Worm (Caenorhabditis elegans) whole organism, L4 larva: Measurements from ENCODE around the gene sru-2.
A peak's percentile ranks its signal among the peaks of the same experiment; 100 is the strongest.

Experiments used
- F49E8.2 ChIP-seq: sonication (generic microtip); optimal IDR thresholded peaks from 2 replicates; lab custom pipeline; 2016; ENCODE audit warnings: missing compliant biosample characterization, mild to moderate bottlenecking, missing genetic modification characterization, borderline replicate concordance
- R02D3.7 ChIP-seq: fragments of 150-350 bp; sonication (generic microtip); optimal IDR thresholded peaks from 3 replicates; lab custom pipeline; 2014; ENCODE audit warnings: missing biosample characterization, missing genetic modification characterization
- T20F7.1 ChIP-seq: fragments of 200-800 bp; sonication (Bioruptor generic); optimal IDR thresholded peaks from 2 replicates; lab custom pipeline; 2018; ENCODE audit warnings: mild to moderate bottlenecking, missing genetic modification characterization, missing compliant biosample characterization
- T26A8.4 ChIP-seq: fragments of 200-800 bp; sonication (Bioruptor generic); IDR thresholded peaks from 2 replicates; pipeline ENCODE4 v1.3.6; 2022; ENCODE audit warnings: missing genetic modification characterization, missing compliant biosample characterization
- Y75B8A.6 ChIP-seq: fragments of 200-800 bp; sonication (Bioruptor generic); IDR thresholded peaks from 2 replicates; pipeline ENCODE4 v1.3.6; 2022; ENCODE audit warnings: missing genetic modification reagents, missing genetic modification characterization, missing compliant biosample characterization
- ZK337.2 ChIP-seq: fragments of 200-800 bp; sonication (Bioruptor generic); IDR thresholded peaks from 2 replicates; pipeline ENCODE4 v1.3.6; 2022; ENCODE audit warnings: missing genetic modification reagents, missing genetic modification characterization, missing compliant biosample characterization
- arid-1 ChIP-seq: fragments of 200-800 bp; sonication (Bioruptor generic); conservative IDR thresholded peaks from 2 replicates; pipeline ENCODE4 v1.3.6; 2022; ENCODE audit warnings: missing genetic modification reagents, missing genetic modification characterization, missing compliant biosample characterization
- ceh-20 ChIP-seq: fragments of 200-800 bp; sonication (Bioruptor generic); IDR thresholded peaks from 2 replicates; pipeline ENCODE4 v1.3.6; 2022; ENCODE audit warnings: missing genetic modification reagents, missing genetic modification characterization, missing compliant biosample characterization
- daf-16 ChIP-seq, 3 experiments: sonication (generic microtip); optimal IDR thresholded peaks; 2 replicates each; lab custom pipeline; 2016 to 2017; ENCODE audit warnings: missing genetic modification characterization in 3 of 3, missing genetic modification reagents in 3 of 3, mild to moderate bottlenecking in 2 of 3, missing compliant biosample characterization in 2 of 3, missing biosample characterization in 1 of 3, moderate library complexity in 1 of 3
- daf-19 ChIP-seq: fragments of 200-800 bp; sonication (Bioruptor generic); conservative IDR thresholded peaks from 2 replicates; pipeline ENCODE4 v1.3.6; 2022; ENCODE audit warnings: missing genetic modification characterization, missing compliant biosample characterization
- dmd-6 ChIP-seq: fragments of 200-800 bp; sonication (Bioruptor generic); IDR thresholded peaks from 2 replicates; pipeline ENCODE4 v1.3.6; 2022; ENCODE audit warnings: missing genetic modification reagents, missing genetic modification characterization, missing compliant biosample characterization
- dmd-8 ChIP-seq: fragments of 200-800 bp; sonication (Bioruptor generic); IDR thresholded peaks from 2 replicates; pipeline ENCODE4 v1.3.6; 2022; ENCODE audit warnings: missing genetic modification characterization, missing compliant biosample characterization
- egl-43 ChIP-seq: fragments of 200-800 bp; sonication (Bioruptor generic); IDR thresholded peaks from 2 replicates; pipeline ENCODE4 v1.3.6; 2022; ENCODE audit warnings: missing genetic modification reagents, missing genetic modification characterization, missing compliant biosample characterization
- fkh-10 ChIP-seq: fragments of 150-350 bp; optimal IDR thresholded peaks from 2 replicates; lab custom pipeline; 2014; ENCODE audit warnings: missing biosample characterization, missing genetic modification reagents, missing genetic modification characterization
- hif-1 ChIP-seq, 2 experiments: sonication (generic microtip); optimal IDR thresholded peaks; 2 replicates each; lab custom pipeline; 2016 to 2017; ENCODE audit warnings: missing compliant biosample characterization in 2 of 2, missing genetic modification characterization in 2 of 2, missing genetic modification reagents in 2 of 2, missing genotype in 2 of 2, mild to moderate bottlenecking in 1 of 2
- hlh-11 ChIP-seq: fragments of 200-800 bp; sonication (Bioruptor generic); optimal IDR thresholded peaks from 2 replicates; lab custom pipeline; 2018; ENCODE audit warnings: mild to moderate bottlenecking, missing genetic modification characterization, missing compliant biosample characterization
- jun-1 ChIP-seq: fragments of 150-350 bp; optimal IDR thresholded peaks from 2 replicates; lab custom pipeline; 2014; ENCODE audit warnings: missing biosample characterization, missing genetic modification reagents, missing genetic modification characterization
- lim-7 ChIP-seq: fragments of 200-800 bp; sonication (Bioruptor generic); IDR thresholded peaks from 2 replicates; pipeline ENCODE4 v1.3.6; 2022; ENCODE audit warnings: missing genetic modification characterization, missing compliant biosample characterization
- lin-1 ChIP-seq: fragments of 200-800 bp; sonication (Bioruptor generic); IDR thresholded peaks from 2 replicates; pipeline ENCODE4 v1.3.6; 2022; ENCODE audit warnings: missing genetic modification reagents, missing genetic modification characterization, missing compliant biosample characterization
- lin-29 ChIP-seq: fragments of 200-800 bp; sonication (Bioruptor generic); IDR thresholded peaks from 2 replicates; pipeline ENCODE4 v1.3.6; 2022; ENCODE audit warnings: missing genetic modification reagents, missing genetic modification characterization, missing compliant biosample characterization
- lin-38 ChIP-seq: fragments of 200-800 bp; sonication (Bioruptor generic); IDR thresholded peaks from 2 replicates; pipeline ENCODE4 v1.3.6; 2022; ENCODE audit warnings: missing genetic modification reagents, missing genetic modification characterization, missing compliant biosample characterization
- madf-5 ChIP-seq, 2 experiments: fragments of 200-800 bp; sonication (Bioruptor generic); IDR thresholded peaks; 2 replicates each; pipeline ENCODE4 v1.3.6; 2022; ENCODE audit warnings: missing compliant biosample characterization in 2 of 2, missing genetic modification characterization in 2 of 2
- madf-9 ChIP-seq: fragments of 200-800 bp; sonication (Bioruptor generic); conservative IDR thresholded peaks from 2 replicates; pipeline ENCODE4 v1.3.6; 2022; ENCODE audit warnings: missing genetic modification reagents, missing genetic modification characterization, missing compliant biosample characterization
- mdl-1 ChIP-seq, 2 experiments: fragments of 150-350 bp in 1 of 2; sonication (generic microtip) in 1 of 2; optimal IDR thresholded peaks; 2 replicates each; lab custom pipeline; 2014 to 2017; ENCODE audit warnings: missing biosample characterization in 2 of 2, missing genetic modification characterization in 2 of 2
- mdt-29 ChIP-seq: fragments of 200-800 bp; sonication (Bioruptor generic); IDR thresholded peaks from 2 replicates; pipeline ENCODE4 v1.3.6; 2022; ENCODE audit warnings: missing genetic modification reagents, missing genetic modification characterization, missing compliant biosample characterization
- mes-2 ChIP-seq: sonication (generic microtip); optimal IDR thresholded peaks from 2 replicates; lab custom pipeline; 2016; ENCODE audit warnings: missing genotype, mild to moderate bottlenecking, missing genetic modification characterization, missing compliant biosample characterization; ENCODE audit not compliant: poor library complexity, severe bottlenecking
- mxl-3 ChIP-seq: fragments of 200-800 bp; sonication (Bioruptor generic); optimal IDR thresholded peaks from 2 replicates; lab custom pipeline; 2018; ENCODE audit warnings: mild to moderate bottlenecking, missing genetic modification characterization, missing compliant biosample characterization
- nhr-10 ChIP-seq: fragments of 150-350 bp; optimal IDR thresholded peaks from 2 replicates; lab custom pipeline; 2014; ENCODE audit warnings: missing biosample characterization, missing genetic modification characterization
- nhr-102 ChIP-seq: sonication (generic microtip); optimal IDR thresholded peaks from 2 replicates; lab custom pipeline; 2016; ENCODE audit warnings: mild to moderate bottlenecking, missing genetic modification characterization, moderate library complexity, missing compliant biosample characterization
- nhr-11 ChIP-seq: fragments of 150-350 bp; optimal IDR thresholded peaks from 2 replicates; lab custom pipeline; 2014; ENCODE audit warnings: missing biosample characterization, missing genetic modification characterization
- nhr-111 ChIP-seq: fragments of 200-800 bp; sonication (Bioruptor generic); optimal IDR thresholded peaks from 2 replicates; lab custom pipeline; 2018; ENCODE audit warnings: mild to moderate bottlenecking, missing genetic modification characterization, missing compliant biosample characterization
- nhr-25 ChIP-seq: sonication (generic microtip); optimal IDR thresholded peaks from 2 replicates; lab custom pipeline; 2017; ENCODE audit warnings: missing genetic modification characterization, mild to moderate bottlenecking, missing compliant biosample characterization, antibody characterized with exemption, moderate library complexity, borderline replicate concordance; ENCODE audit not compliant: insufficient read depth
- nhr-48 ChIP-seq: sonication (generic microtip); optimal IDR thresholded peaks from 2 replicates; lab custom pipeline; 2016; ENCODE audit warnings: mild to moderate bottlenecking, missing genetic modification characterization, missing compliant biosample characterization
- pha-4 ChIP-seq, 2 experiments: fragments of 150-350 bp in 1 of 2; fragments of 200-800 bp in 1 of 2; sonication (Bioruptor generic) in 1 of 2; IDR thresholded peaks in 1 of 2; optimal IDR thresholded peaks in 1 of 2; 2 replicates each; pipeline versions ENCODE4 v1.3.6 to Lab custom; 2014 to 2022; ENCODE audit warnings: missing genetic modification characterization in 2 of 2, missing genetic modification reagents in 2 of 2, missing biosample characterization in 1 of 2, missing compliant biosample characterization in 1 of 2
- php-3 ChIP-seq: fragments of 200-800 bp; sonication (Bioruptor generic); IDR thresholded peaks from 2 replicates; pipeline ENCODE4 v1.3.6; 2022; ENCODE audit warnings: missing genetic modification reagents, missing genetic modification characterization, missing compliant biosample characterization
- saeg-2 ChIP-seq: fragments of 200-800 bp; sonication (Bioruptor generic); IDR thresholded peaks from 2 replicates; pipeline ENCODE4 v1.3.6; 2022; ENCODE audit warnings: missing genetic modification reagents, missing genetic modification characterization, missing compliant biosample characterization
- sdz-12 ChIP-seq: fragments of 200-800 bp; sonication (Bioruptor generic); optimal IDR thresholded peaks from 2 replicates; lab custom pipeline; 2018; ENCODE audit warnings: mild to moderate bottlenecking, missing genetic modification characterization, missing compliant biosample characterization
- tra-1 ChIP-seq: fragments of 200-800 bp; sonication (Bioruptor generic); IDR thresholded peaks from 2 replicates; pipeline ENCODE4 v1.3.6; 2022; ENCODE audit warnings: missing genetic modification reagents, missing genetic modification characterization, missing compliant biosample characterization
- unc-130 ChIP-seq: sonication (generic microtip); optimal IDR thresholded peaks from 2 replicates; lab custom pipeline; 2016; ENCODE audit warnings: missing genetic modification reagents, missing genetic modification characterization, missing compliant biosample characterization
- unc-39 ChIP-seq: sonication (generic microtip); optimal IDR thresholded peaks from 2 replicates; lab custom pipeline; 2017; ENCODE audit warnings: missing biosample characterization, missing genetic modification characterization
- vab-7 ChIP-seq: fragments of 200-800 bp; sonication (Bioruptor generic); IDR thresholded peaks from 2 replicates; pipeline ENCODE4 v1.3.6; 2022; ENCODE audit warnings: missing genetic modification reagents, missing genetic modification characterization, missing compliant biosample characterization
- zip-2 ChIP-seq: fragments of 150-350 bp; optimal IDR thresholded peaks from 2 replicates; lab custom pipeline; 2014; ENCODE audit warnings: missing biosample characterization, missing genetic modification characterization

sru-2 gene

ce11 chrIV:9442106-9442532, 44.0 kb upstream of the sru-2 start (continued):
- TF ChIP-seq pha-4 (GFP tag; IDR thresholded peaks at IDR 0.05; lab: Robert Waterston, UW) (peak; percentile 59), pha-4 (tag; optimal IDR thresholded peaks at IDR 0.05; lab: Kevin White, UChicago) (peak; percentile 78), saeg-2 (GFP tag; lab: Robert Waterston, UW) (no peak), mxl-3 (GFP tag; lab: Kevin White, UChicago) (peak; percentile 92), mdt-29 (GFP tag; lab: Robert Waterston, UW) (peak; percentile 82; the same call in 1 of the 2 replicates), daf-19 (GFP tag; lab: Robert Waterston, UW) (no peak), daf-16 (GFP tag; optimal IDR thresholded peaks at IDR 0.05; lab: Kevin White, UChicago) (peak in 1 of 2 experiments; percentile 77), daf-16 (tag; optimal IDR thresholded peaks at IDR 0.05; lab: Kevin White, UChicago) (peak; percentile 100), nhr-10 (tag; lab: Kevin White, UChicago) (peak; percentile 49), F49E8.2 (no peak), hif-1 (tag; optimal IDR thresholded peaks at IDR 0.05; lab: Kevin White, UChicago) (peak in 1 of 2 experiments; percentile 19), nhr-11 (tag; lab: Kevin White, UChicago) (peak; percentile 15), mdl-1 (tag; optimal IDR thresholded peaks at IDR 0.05; lab: Kevin White, UChicago) (peak in 1 of 2 experiments; percentile 88), nhr-48 (tag; lab: Kevin White, UChicago) (peak; percentile 83), T26A8.4 (GFP tag; lab: Robert Waterston, UW) (0 out of 2 replicates have a peak, but pooled peaks have one; percentile 44), php-3 (GFP tag; lab: Robert Waterston, UW) (peak; percentile 85), madf-9 (0 out of 2 replicates have a peak, but pooled peaks have one; percentile 48), lin-1 (0 out of 2 replicates have a peak, but pooled peaks have one; percentile 8), nhr-111 (GFP tag; lab: Kevin White, UChicago) (no peak), ceh-20 (GFP tag; lab: Robert Waterston, UW) (peak; percentile 9; the same call in 1 of the 2 replicates), lin-38 (GFP tag; lab: Robert Waterston, UW) (peak; percentile 56), jun-1 (tag; lab: Kevin White, UChicago) (peak; percentile 6), madf-5 (GFP tag; IDR thresholded peaks at IDR 0.05; lab: Robert Waterston, UW) (no peak), sdz-12 (GFP tag; lab: Kevin White, UChicago) (peak; percentile 29), hlh-11 (tag; lab: Kevin White, UChicago) (peak; percentile 90), dmd-6 (GFP tag; lab: Robert Waterston, UW) (peak; percentile 91), zip-2 (tag; lab: Kevin White, UChicago) (no peak), tra-1 (GFP tag; lab: Robert Waterston, UW) (peak; percentile 69; the same call in 1 of the 2 replicates), T20F7.1 (peak; percentile 58)
- TF ChIP-seq, all 104 proteins: peak for 39

- no peak for TF ChIP-seq sdz-12 (GFP tag; lab: Kevin White, UChicago)
Measured at ce11 chrIV:9443940-9444339, 42.1 kb upstream of the sru-2 start, which contains the start of gene F38E11.9. Gene F38E11.9, minus strand, starts transcription at chrIV:9444040.

ce11 chrIV:9444417-9445026, 41.5 kb upstream of the sru-2 start:
- peak; percentile 59; the same call in 1 of the 2 replicates for TF ChIP-seq php-3 (GFP tag; lab: Robert Waterston, UW)
- TF ChIP-seq unc-39 (tag; lab: Kevin White, UChicago) = no peak
- peak; percentile 74 for TF ChIP-seq zip-2 (tag; lab: Kevin White, UChicago)
- TF ChIP-seq arid-1 (GFP tag; lab: Robert Waterston, UW) = peak; percentile 74
- TF ChIP-seq lin-29 (GFP tag; lab: Robert Waterston, UW) = no peak
- peak; percentile 88 for TF ChIP-seq fkh-10 (GFP tag; lab: Kevin White, UChicago)
- no peak; the same call in 1 of the 2 replicates for TF ChIP-seq vab-7 (GFP tag; lab: Robert Waterston, UW)
- peak; percentile 93 for TF ChIP-seq T26A8.4 (GFP tag; lab: Robert Waterston, UW)
- TF ChIP-seq daf-19 (GFP tag; lab: Robert Waterston, UW) = peak; percentile 72; the same call in 1 of the 2 replicates
- no peak for TF ChIP-seq Y75B8A.6 (GFP tag; lab: Robert Waterston, UW)
- TF ChIP-seq unc-130 (GFP tag; lab: Kevin White, UChicago) = peak; percentile 78
- 0 out of 2 replicates have a peak, but pooled peaks have one; percentile 33 for TF ChIP-seq ZK337.2 (GFP tag; lab: Robert Waterston, UW)
- no peak for TF ChIP-seq dmd-8 (GFP tag; lab: Robert Waterston, UW)
- TF ChIP-seq lim-7 (GFP tag; lab: Robert Waterston, UW) = peak; percentile 60; the same call in 1 of the 2 replicates
- peak; percentile 88 for TF ChIP-seq mes-2 (tag; lab: Kevin White, UChicago)
- peak; percentile 95 for TF ChIP-seq nhr-25 (tag; lab: Kevin White, UChicago)
- TF ChIP-seq R02D3.7 = no peak
- TF ChIP-seq nhr-102 (tag; lab: Kevin White, UChicago) = peak; percentile 87
- TF ChIP-seq egl-43 (GFP tag; lab: Robert Waterston, UW) = peak; percentile 84
- peak; percentile 35 to 87 for TF ChIP-seq daf-16 (GFP tag; optimal IDR thresholded peaks at IDR 0.05; lab: Kevin White, UChicago)
- peak; percentile 98 for TF ChIP-seq daf-16 (tag; optimal IDR thresholded peaks at IDR 0.05; lab: Kevin White, UChicago)
